Fruit fly (Drosophila melanogaster) whole organism, embryonic: ENCODE measurements around the gene CG8034.

Source experiments
- Adf1 ChIP-seq: fragments of 200-800 bp; sonication (Bioruptor generic); IDR thresholded peaks from 2 replicates; pipeline ENCODE4 v1.3.6; 2022; ENCODE audit warnings: missing biosample characterization, missing genetic modification characterization
- Atf6 ChIP-seq: fragments of 200-800 bp; sonication (Bioruptor generic); IDR thresholded peaks from 2 replicates; pipeline ENCODE4 v1.3.6; 2022; ENCODE audit warnings: missing biosample characterization, missing genetic modification characterization
- CG10565 ChIP-seq: fragments of 200-800 bp; sonication (Bioruptor generic); optimal IDR thresholded peaks from 3 replicates; lab custom pipeline; 2016; ENCODE audit warnings: missing biosample characterization, mild to moderate bottlenecking, missing genetic modification characterization
- CG11085 ChIP-seq: fragments of 200-800 bp; sonication (Bioruptor generic); IDR thresholded peaks from 2 replicates; pipeline ENCODE4 v1.3.6; 2022; ENCODE audit warnings: missing biosample characterization, missing genetic modification characterization
- CG13296 ChIP-seq: fragments of 200-800 bp; sonication (Bioruptor generic); optimal IDR thresholded peaks from 3 replicates; lab custom pipeline; 2018; ENCODE audit warnings: missing biosample characterization, mild to moderate bottlenecking, missing genetic modification characterization
- CG13424 ChIP-seq: fragments of 200-800 bp; sonication (Bioruptor generic); optimal IDR thresholded peaks from 2 replicates; lab custom pipeline; 2019; ENCODE audit warnings: missing biosample characterization, mild to moderate bottlenecking, missing genetic modification characterization, moderate library complexity
- CG14441 ChIP-seq: fragments of 200-800 bp; sonication (Bioruptor generic); IDR thresholded peaks from 2 replicates; pipeline ENCODE4 v1.3.6; 2022; ENCODE audit warnings: missing biosample characterization, missing genetic modification characterization
- CG16813 ChIP-seq: fragments of 200-800 bp; sonication (Bioruptor generic); IDR thresholded peaks from 3 replicates; pipeline ENCODE4 v1.3.6; 2022; ENCODE audit warnings: missing biosample characterization, missing genetic modification characterization; ENCODE audit not compliant: partially characterized antibody
- CG17385 ChIP-seq: fragments of 200-800 bp; sonication (Bioruptor generic); optimal IDR thresholded peaks from 3 replicates; lab custom pipeline; 2018; ENCODE audit warnings: missing biosample characterization, mild to moderate bottlenecking, missing genetic modification characterization
- CG1792 ChIP-seq: fragments of 200-800 bp; sonication (Bioruptor generic); optimal IDR thresholded peaks from 2 replicates; lab custom pipeline; 2016; ENCODE audit warnings: missing biosample characterization, missing genetic modification characterization
- CG2875 ChIP-seq: fragments of 200-800 bp; sonication (Bioruptor generic); optimal IDR thresholded peaks from 2 replicates; lab custom pipeline; 2017; ENCODE audit warnings: missing biosample characterization, mild to moderate bottlenecking, missing genetic modification characterization, missing genetic modification reagents
- CG30403 ChIP-seq: fragments of 200-800 bp; sonication (Bioruptor generic); optimal IDR thresholded peaks from 3 replicates; lab custom pipeline; 2016; ENCODE audit warnings: missing biosample characterization, missing genetic modification characterization
- CG31224 ChIP-seq: fragments of 200-800 bp; sonication (Bioruptor generic); IDR thresholded peaks from 2 replicates; pipeline ENCODE4 v1.3.6; 2022; ENCODE audit warnings: missing biosample characterization, missing genetic modification characterization
- CG31365 ChIP-seq: fragments of 200-800 bp; sonication (Bioruptor generic); optimal IDR thresholded peaks from 2 replicates; lab custom pipeline; 2018; ENCODE audit warnings: missing biosample characterization, mild to moderate bottlenecking, missing genetic modification characterization
- CG31441 ChIP-seq: fragments of 200-800 bp; sonication (Bioruptor generic); IDR thresholded peaks from 2 replicates; pipeline ENCODE4 v1.3.6; 2022; ENCODE audit warnings: missing biosample characterization, missing genetic modification characterization
- CG32772 ChIP-seq: fragments of 200-800 bp; sonication (Bioruptor generic); IDR thresholded peaks from 2 replicates; pipeline ENCODE4 v1.3.6; 2022; ENCODE audit warnings: missing biosample characterization, missing genetic modification characterization
- CG33213 ChIP-seq: fragments of 200-800 bp; sonication (Bioruptor generic); optimal IDR thresholded peaks from 3 replicates; lab custom pipeline; 2016; ENCODE audit warnings: missing biosample characterization, missing genetic modification characterization
- CG3726 ChIP-seq: fragments of 200-800 bp; sonication (Bioruptor generic); IDR thresholded peaks from 3 replicates; pipeline ENCODE4, ENCODE4 v1.3.6; 2022; ENCODE audit warnings: missing biosample characterization, missing genetic modification characterization
- CG3995 ChIP-seq: fragments of 200-800 bp; sonication (Bioruptor generic); optimal IDR thresholded peaks from 3 replicates; lab custom pipeline; 2016; ENCODE audit warnings: missing biosample characterization, missing genetic modification characterization
- CG7357 ChIP-seq: fragments of 200-800 bp; sonication (Bioruptor generic); IDR thresholded peaks from 3 replicates; pipeline ENCODE4 v1.3.6; 2022; ENCODE audit warnings: missing biosample characterization, missing genetic modification characterization
- CHES-1-like ChIP-seq: fragments of 200-800 bp; sonication (Bioruptor generic); optimal IDR thresholded peaks from 2 replicates; lab custom pipeline; 2016; ENCODE audit warnings: missing biosample characterization, missing genetic modification characterization
- CrebB ChIP-seq: fragments of 200-800 bp; sonication (Bioruptor generic); optimal IDR thresholded peaks from 3 replicates; lab custom pipeline; 2018; ENCODE audit warnings: missing biosample characterization, mild to moderate bottlenecking, missing genetic modification characterization
- Doc2 ChIP-seq: fragments of 200-800 bp; sonication (Bioruptor generic); IDR thresholded peaks from 2 replicates; pipeline ENCODE4 v1.3.6; 2022; ENCODE audit warnings: missing biosample characterization, missing genetic modification characterization
- HmgZ ChIP-seq: fragments of 200-800 bp; sonication (Bioruptor generic); optimal IDR thresholded peaks from 2 replicates; lab custom pipeline; 2018; ENCODE audit warnings: missing biosample characterization, mild to moderate bottlenecking, missing genetic modification characterization
- Lpt ChIP-seq: fragments of >200 bp; optimal IDR thresholded peaks from 2 replicates; lab custom pipeline; 2018; ENCODE audit warnings: missing biosample characterization, missing genetic modification characterization
- Myb ChIP-seq: fragments of 200-800 bp; sonication (Bioruptor generic); optimal IDR thresholded peaks from 2 replicates; lab custom pipeline; 2016; ENCODE audit warnings: missing biosample characterization, missing genetic modification characterization
- Opbp ChIP-seq: fragments of 200-800 bp; sonication (Bioruptor generic); IDR thresholded peaks from 3 replicates; pipeline ENCODE4 v1.3.6; 2022; ENCODE audit warnings: missing biosample characterization, missing genetic modification characterization; ENCODE audit not compliant: partially characterized antibody
- Ravus ChIP-seq: fragments of 200-800 bp; sonication (Bioruptor generic); IDR thresholded peaks from 2 replicates; pipeline ENCODE4 v1.3.6; 2022; ENCODE audit warnings: missing biosample characterization, missing genetic modification characterization
- Vsx1 ChIP-seq: fragments of 200-800 bp; sonication (Bioruptor generic); optimal IDR thresholded peaks from 2 replicates; lab custom pipeline; 2017; ENCODE audit warnings: missing biosample characterization, mild to moderate bottlenecking, missing genetic modification characterization, missing genetic modification reagents
- Xrp1 ChIP-seq: fragments of 200-800 bp; sonication (Bioruptor generic); IDR thresholded peaks from 2 replicates; pipeline ENCODE4 v1.3.6; 2022; ENCODE audit warnings: missing biosample characterization, missing genetic modification characterization
- YL-1 ChIP-seq: fragments of 200-800 bp; sonication (Bioruptor generic); optimal IDR thresholded peaks from 3 replicates; lab custom pipeline; 2017; ENCODE audit warnings: missing biosample characterization, mild to moderate bottlenecking, missing genetic modification characterization
- bsh ChIP-seq, 2 experiments: fragments of 200-800 bp; sonication (Bioruptor generic); optimal IDR thresholded peaks; 2 replicates each; lab custom pipeline; 2017 to 2018; ENCODE audit warnings: mild to moderate bottlenecking in 2 of 2, missing biosample characterization in 2 of 2, missing genetic modification characterization in 2 of 2, moderate library complexity in 1 of 2
- caup ChIP-seq: fragments of 200-800 bp; sonication (Bioruptor generic); optimal IDR thresholded peaks from 3 replicates; lab custom pipeline; 2017; ENCODE audit warnings: missing biosample characterization, mild to moderate bottlenecking, missing genetic modification characterization, moderate library complexity; ENCODE audit not compliant: severe bottlenecking
- chinmo ChIP-seq: fragments of 200-800 bp; sonication (Bioruptor generic); IDR thresholded peaks from 4 replicates; pipeline ENCODE4 v1.3.6; 2022; ENCODE audit warnings: missing biosample characterization, missing genetic modification characterization; ENCODE audit not compliant: partially characterized antibody
- chm ChIP-seq: fragments of 200-800 bp; sonication (Bioruptor generic); IDR thresholded peaks from 2 replicates; pipeline ENCODE4 v1.3.6; 2022; ENCODE audit warnings: missing biosample characterization, missing genetic modification characterization
- cwo ChIP-seq: fragments of 200-800 bp; sonication (Bioruptor generic); optimal IDR thresholded peaks from 3 replicates; lab custom pipeline; 2017; ENCODE audit warnings: missing biosample characterization, missing genetic modification characterization, mild to moderate bottlenecking, moderate library complexity, missing genetic modification reagents
- dm ChIP-seq: fragments of 200-800 bp; sonication (Bioruptor generic); optimal IDR thresholded peaks from 3 replicates; lab custom pipeline; 2016; ENCODE audit warnings: missing biosample characterization, missing genetic modification characterization
- gem ChIP-seq: fragments of 200-800 bp; sonication (Bioruptor generic); optimal IDR thresholded peaks from 2 replicates; lab custom pipeline; 2019; ENCODE audit warnings: missing biosample characterization, mild to moderate bottlenecking, missing genetic modification characterization, moderate library complexity
- grn ChIP-seq: fragments of 200-800 bp; sonication (Bioruptor generic); optimal IDR thresholded peaks from 3 replicates; lab custom pipeline; 2017; ENCODE audit warnings: missing biosample characterization, missing genetic modification characterization
- oc ChIP-seq: fragments of 200-800 bp; sonication (Bioruptor generic); optimal IDR thresholded peaks from 2 replicates; lab custom pipeline; 2018; ENCODE audit warnings: missing biosample characterization, mild to moderate bottlenecking, missing genetic modification characterization, moderate library complexity
- prd ChIP-seq, 3 experiments: fragments of >200 bp in 2 of 3; fragments of 200-800 bp in 1 of 3; sonication (Bioruptor generic) in 1 of 3; optimal IDR thresholded peaks in 2 of 3; IDR thresholded peaks in 1 of 3; 2 replicates in 2 of 3; 3 replicates in 1 of 3; pipeline versions ENCODE4 v1.3.6 to Lab custom; 2017 to 2022; ENCODE audit warnings: missing biosample characterization in 1 of 3, missing genetic modification characterization in 1 of 3
- pros ChIP-seq: fragments of 200-800 bp; sonication (Bioruptor generic); optimal IDR thresholded peaks from 3 replicates; lab custom pipeline; 2019; ENCODE audit warnings: missing biosample characterization, mild to moderate bottlenecking, missing genetic modification characterization, moderate library complexity
- psq ChIP-seq: fragments of 200-800 bp; sonication (Bioruptor generic); optimal IDR thresholded peaks from 2 replicates; lab custom pipeline; 2017; ENCODE audit warnings: missing biosample characterization, missing genetic modification characterization
- pum ChIP-seq: fragments of 200-800 bp; sonication (Bioruptor generic); optimal IDR thresholded peaks from 2 replicates; lab custom pipeline; 2016; ENCODE audit warnings: missing biosample characterization, missing genetic modification characterization
- so ChIP-seq: fragments of 200-800 bp; sonication (Bioruptor generic); IDR thresholded peaks from 3 replicates; pipeline ENCODE4 v1.3.6; 2022; ENCODE audit warnings: missing biosample characterization, missing genetic modification characterization
- sug ChIP-seq: fragments of 200-800 bp; optimal IDR thresholded peaks from 2 replicates; lab custom pipeline; 2019; ENCODE audit warnings: missing biosample characterization, mild to moderate bottlenecking, missing genetic modification characterization, moderate library complexity
- tgo ChIP-seq: fragments of 200-800 bp; sonication (Bioruptor generic); IDR thresholded peaks from 3 replicates; pipeline ENCODE4 v1.3.6; 2022; ENCODE audit warnings: missing biosample characterization, missing genetic modification characterization
- tio ChIP-seq: fragments of 200-800 bp; sonication (Bioruptor generic); optimal IDR thresholded peaks from 2 replicates; lab custom pipeline; 2017; ENCODE audit warnings: missing biosample characterization, missing genetic modification characterization, inconsistent platforms

CG8034 gene

dm6 chrX:19307810-19308456 lies 10.0 kb upstream of the CG8034 start, which contains the start of gene CG8051 (continued):
- TF ChIP-seq Ravus (GFP tag; lab: Robert Waterston, UW) (no peak), CG16813 (no peak), cwo (GFP tag; lab: Kevin White, UChicago) (peak; percentile 36), CG33213 (GFP tag; lab: Kevin White, UChicago) (peak; percentile 43), CG1792 (GFP tag; lab: Kevin White, UChicago) (peak; percentile 14), CG10565 (GFP tag; lab: Kevin White, UChicago) (no peak), tio (GFP tag; lab: Kevin White, UChicago) (no peak), grn (peak; percentile 53), CG31441 (GFP tag; lab: Robert Waterston, UW) (0 out of 2 replicates have a peak, but pooled peaks have one; percentile 18), prd (optimal IDR thresholded peaks at IDR 0.05; lab: Kevin White, UChicago) (no peak), prd (GFP tag; IDR thresholded peaks at IDR 0.05; lab: Robert Waterston, UW) (0 out of 3 replicates have a peak, but pooled peaks have one; percentile 16), CG2875 (GFP tag; lab: Kevin White, UChicago) (peak; percentile 20), Adf1 (peak; percentile 32; the same call in 1 of the 2 replicates), Lpt (GFP tag; lab: Kevin White, UChicago) (no peak), HmgZ (peak; percentile 19), CG3726 (GFP tag; lab: Robert Waterston, UW) (no peak), CG31224 (0 out of 2 replicates have a peak, but pooled peaks have one; percentile 23), CG7357 (GFP tag; lab: Robert Waterston, UW) (peak; percentile 88), dm (GFP tag; lab: Kevin White, UChicago) (peak; percentile 19), CG14441 (GFP tag; lab: Robert Waterston, UW) (peak; percentile 45; the same call in 1 of the 2 replicates), pum (GFP tag; lab: Kevin White, UChicago) (peak; percentile 31), CG30403 (GFP tag; lab: Kevin White, UChicago) (no peak), CG32772 (GFP tag; lab: Robert Waterston, UW) (peak; percentile 62; the same call in 1 of the 2 replicates), CG31365 (tag; lab: Kevin White, UChicago) (no peak), psq (GFP tag; lab: Kevin White, UChicago) (peak; percentile 33), sug (tag; lab: Kevin White, UChicago) (peak; percentile 80), CG13424 (peak; percentile 4), CG3995 (GFP tag; lab: Kevin White, UChicago) (peak; percentile 31), chinmo (GFP tag; lab: Robert Waterston, UW) (0 out of 4 replicates have a peak, but pooled peaks have one; percentile 54), oc (tag; lab: Kevin White, UChicago) (no peak), CG17385 (peak; percentile 39), bsh (GFP tag; optimal IDR thresholded peaks at IDR 0.05; lab: Kevin White, UChicago) (peak in 1 of 2 experiments; percentile 0), CHES-1-like (GFP tag; lab: Kevin White, UChicago) (peak; percentile 50), CG13296 (GFP tag; lab: Kevin White, UChicago) (peak; percentile 47), Vsx1 (peak; percentile 27), gem (tag; lab: Kevin White, UChicago) (peak; percentile 17), Opbp (no peak), so (GFP tag; lab: Robert Waterston, UW) (0 out of 3 replicates have a peak, but pooled peaks have one; percentile 34), Xrp1 (GFP tag; lab: Robert Waterston, UW) (peak; percentile 5; the same call in 1 of the 2 replicates), CG11085 (no peak), tgo (GFP tag; lab: Robert Waterston, UW) (0 out of 3 replicates have a peak, but pooled peaks have one; percentile 20), CrebB (peak; percentile 31), Myb (GFP tag; lab: Kevin White, UChicago) (peak; percentile 11), chm (0 out of 2 replicates have a peak, but pooled peaks have one; percentile 27), Atf6 (GFP tag; lab: Robert Waterston, UW) (peak; percentile 52; the same call in 1 of the 2 replicates), caup (peak; percentile 19), pros (no peak), Doc2 (GFP tag; lab: Robert Waterston, UW) (no peak), YL-1 (GFP tag; lab: Kevin White, UChicago) (peak; percentile 9)
